Worm (Caenorhabditis elegans) whole organism, L3 larva: ENCODE data around the gene F42A6.5.

Source experiments
- R02D3.7 ChIP-seq: fragments of 150-350 bp; optimal IDR thresholded peaks from 2 replicates; lab custom pipeline; 2014; ENCODE audit warnings: missing biosample characterization, missing genetic modification characterization
- ZK546.5 ChIP-seq: sonication (generic microtip); optimal IDR thresholded peaks from 2 replicates; lab custom pipeline; 2017; ENCODE audit warnings: missing biosample characterization, missing genetic modification characterization
- aly-2 ChIP-seq: fragments of 150-350 bp; optimal IDR thresholded peaks from 2 replicates; lab custom pipeline; 2014; ENCODE audit warnings: missing biosample characterization, missing genetic modification characterization
- ama-1 ChIP-seq: fragments of 150-350 bp; optimal IDR thresholded peaks from 2 replicates; lab custom pipeline; 2018
- ceh-16 ChIP-seq: sonication (generic microtip); optimal IDR thresholded peaks from 2 replicates; lab custom pipeline; 2017; ENCODE audit warnings: missing biosample characterization, missing genetic modification characterization
- ceh-28 ChIP-seq: fragments of 150-350 bp; optimal IDR thresholded peaks from 2 replicates; lab custom pipeline; 2014; ENCODE audit warnings: missing biosample characterization, missing genetic modification reagents, missing genetic modification characterization
- ceh-82 ChIP-seq: fragments of 150-350 bp; optimal IDR thresholded peaks from 2 replicates; lab custom pipeline; 2014; ENCODE audit warnings: missing biosample characterization, missing genetic modification characterization
- ceh-9 ChIP-seq: sonication (generic microtip); optimal IDR thresholded peaks from 2 replicates; lab custom pipeline; 2018; ENCODE audit warnings: missing biosample characterization, missing genetic modification characterization
- daf-12 ChIP-seq: fragments of 150-350 bp; optimal IDR thresholded peaks from 2 replicates; lab custom pipeline; 2014; ENCODE audit warnings: missing biosample characterization, missing genetic modification reagents, missing genetic modification characterization
- egl-27 ChIP-seq: sonication (generic microtip); optimal IDR thresholded peaks from 4 replicates; lab custom pipeline; 2017; ENCODE audit warnings: missing biosample characterization, missing genetic modification reagents, missing genetic modification characterization
- egl-5 ChIP-seq: fragments of 150-350 bp; optimal IDR thresholded peaks from 2 replicates; lab custom pipeline; 2017; ENCODE audit warnings: missing biosample characterization, missing genetic modification reagents, missing genetic modification characterization, inconsistent platforms
- elt-1 ChIP-seq: fragments of 150-350 bp; optimal IDR thresholded peaks from 2 replicates; lab custom pipeline; 2014; ENCODE audit warnings: missing biosample characterization, missing genetic modification characterization
- elt-2 ChIP-seq: sonication (generic microtip); optimal IDR thresholded peaks from 2 replicates; lab custom pipeline; 2016; ENCODE audit warnings: missing genetic modification reagents, mild to moderate bottlenecking, missing genetic modification characterization, missing compliant biosample characterization
- fkh-10 ChIP-seq: sonication (generic microtip); optimal IDR thresholded peaks from 2 replicates; lab custom pipeline; 2017; ENCODE audit warnings: missing biosample characterization, missing genetic modification reagents, missing genetic modification characterization
- fkh-2 ChIP-seq: fragments of 150-350 bp; optimal IDR thresholded peaks from 2 replicates; lab custom pipeline; 2014; ENCODE audit warnings: missing biosample characterization, missing genetic modification reagents, missing genetic modification characterization
- fos-1 ChIP-seq: fragments of 150-350 bp; optimal IDR thresholded peaks from 2 replicates; lab custom pipeline; 2014; ENCODE audit warnings: missing biosample characterization, missing genetic modification characterization
- hmg-11 ChIP-seq: sonication (generic microtip); optimal IDR thresholded peaks from 2 replicates; lab custom pipeline; 2016; ENCODE audit warnings: missing genetic modification characterization, missing compliant biosample characterization
- jun-1 ChIP-seq: fragments of 150-350 bp; optimal IDR thresholded peaks from 2 replicates; lab custom pipeline; 2014; ENCODE audit warnings: missing biosample characterization, missing genetic modification reagents, missing genetic modification characterization
- lin-15B ChIP-seq: fragments of 150-350 bp; optimal IDR thresholded peaks from 2 replicates; lab custom pipeline; 2014; ENCODE audit warnings: missing biosample characterization, missing genetic modification characterization
- lin-39 ChIP-seq: fragments of 150-350 bp; optimal IDR thresholded peaks from 2 replicates; lab custom pipeline; 2018; ENCODE audit warnings: missing biosample characterization, missing genetic modification reagents, missing genetic modification characterization
- mdl-1 ChIP-seq: fragments of 150-350 bp; optimal IDR thresholded peaks from 2 replicates; lab custom pipeline; 2014; ENCODE audit warnings: missing biosample characterization, missing genetic modification characterization
- nfya-1 ChIP-seq: sonication (generic microtip); optimal IDR thresholded peaks from 2 replicates; lab custom pipeline; 2017; ENCODE audit warnings: missing genetic modification characterization, mild to moderate bottlenecking, missing compliant biosample characterization, antibody characterized with exemption, moderate library complexity; ENCODE audit not compliant: insufficient read depth
- nhr-23 ChIP-seq: fragments of 150-350 bp; optimal IDR thresholded peaks from 2 replicates; lab custom pipeline; 2014; ENCODE audit warnings: missing biosample characterization, missing genetic modification reagents, missing genetic modification characterization
- nhr-237 ChIP-seq: fragments of 150-350 bp; optimal IDR thresholded peaks from 2 replicates; lab custom pipeline; 2014; ENCODE audit warnings: missing biosample characterization, missing genetic modification characterization
- nhr-25 ChIP-seq: sonication (generic microtip); optimal IDR thresholded peaks from 2 replicates; lab custom pipeline; 2017; ENCODE audit warnings: missing biosample characterization, missing genetic modification characterization
- nhr-28 ChIP-seq: fragments of 150-350 bp; optimal IDR thresholded peaks from 2 replicates; lab custom pipeline; 2014; ENCODE audit warnings: missing biosample characterization, missing genetic modification characterization
- nhr-43 ChIP-seq: sonication (generic microtip); optimal IDR thresholded peaks from 2 replicates; lab custom pipeline; 2016; ENCODE audit warnings: mild to moderate bottlenecking, missing genetic modification characterization, missing compliant biosample characterization; ENCODE audit not compliant: poor library complexity, severe bottlenecking
- nhr-67 ChIP-seq: fragments of 150-350 bp; optimal IDR thresholded peaks from 2 replicates; lab custom pipeline; 2014; ENCODE audit warnings: missing biosample characterization, missing genetic modification characterization
- nhr-77 ChIP-seq: fragments of 150-350 bp; optimal IDR thresholded peaks from 2 replicates; lab custom pipeline; 2014; ENCODE audit warnings: missing biosample characterization, missing genetic modification characterization
- pha-4 ChIP-seq: fragments of 150-350 bp; optimal IDR thresholded peaks from 2 replicates; lab custom pipeline; 2014; ENCODE audit warnings: missing biosample characterization, missing genetic modification reagents, missing genetic modification characterization
- pqm-1 ChIP-seq: fragments of 150-350 bp; optimal IDR thresholded peaks from 2 replicates; lab custom pipeline; 2017; ENCODE audit warnings: missing biosample characterization, missing genetic modification characterization, inconsistent platforms
- skn-1 ChIP-seq: fragments of 150-350 bp; optimal IDR thresholded peaks from 2 replicates; lab custom pipeline; 2014; ENCODE audit warnings: missing biosample characterization, missing genetic modification characterization
- snpc-4 ChIP-seq: fragments of 150-350 bp; optimal IDR thresholded peaks from 2 replicates; lab custom pipeline; 2014; ENCODE audit warnings: missing biosample characterization, missing genetic modification characterization
- tbx-2 ChIP-seq: sonication (generic microtip); optimal IDR thresholded peaks from 2 replicates; lab custom pipeline; 2016; ENCODE audit warnings: mild to moderate bottlenecking, missing genetic modification characterization, missing compliant biosample characterization
- ztf-11 ChIP-seq: fragments of 150-350 bp; optimal IDR thresholded peaks from 2 replicates; lab custom pipeline; 2014; ENCODE audit warnings: missing biosample characterization, missing genetic modification characterization
- ztf-4 ChIP-seq: fragments of 150-350 bp; optimal IDR thresholded peaks from 2 replicates; lab custom pipeline; 2014; ENCODE audit warnings: missing biosample characterization, missing genetic modification characterization

F42A6.5 gene

DNA sequence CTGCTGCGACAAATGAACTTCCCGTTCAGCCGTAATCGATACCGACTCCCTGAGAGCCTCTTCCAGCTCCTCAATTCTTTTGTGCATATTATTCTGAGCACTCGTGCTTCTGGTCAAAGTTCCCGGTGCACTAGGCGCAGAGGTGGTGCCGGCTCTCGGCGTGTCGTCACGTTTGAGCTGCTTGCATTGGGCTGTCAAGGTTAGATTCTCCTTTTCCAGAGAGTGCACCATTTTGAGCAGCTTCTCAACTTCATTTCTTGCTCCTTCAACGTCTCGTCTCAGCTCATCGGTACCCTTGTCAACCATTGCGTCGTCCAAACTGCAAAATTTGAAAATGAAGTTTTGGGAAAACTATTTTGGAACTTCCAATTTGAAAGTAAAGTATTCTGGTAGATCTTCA lies 13.8 kb upstream of the F42A6.5 start:
- TF ChIP-seq ztf-4 (tag; lab: Kevin White, UChicago), result no peak
- no peak for TF ChIP-seq fkh-2 (tag; lab: Kevin White, UChicago)
- TF ChIP-seq nhr-67 (tag; lab: Kevin White, UChicago), result no peak
- TF ChIP-seq egl-5, result no peak
- no peak for TF ChIP-seq lin-15B
- no peak for TF ChIP-seq nhr-28 (tag; lab: Kevin White, UChicago)
- TF ChIP-seq egl-27 (tag; lab: Kevin White, UChicago), result no peak
- no peak for TF ChIP-seq snpc-4 (tag; lab: Kevin White, UChicago)
- no peak for TF ChIP-seq jun-1
- no peak for TF ChIP-seq skn-1 (tag; lab: Kevin White, UChicago)
- no peak for TF ChIP-seq ceh-16 (tag; lab: Kevin White, UChicago)

DNA sequence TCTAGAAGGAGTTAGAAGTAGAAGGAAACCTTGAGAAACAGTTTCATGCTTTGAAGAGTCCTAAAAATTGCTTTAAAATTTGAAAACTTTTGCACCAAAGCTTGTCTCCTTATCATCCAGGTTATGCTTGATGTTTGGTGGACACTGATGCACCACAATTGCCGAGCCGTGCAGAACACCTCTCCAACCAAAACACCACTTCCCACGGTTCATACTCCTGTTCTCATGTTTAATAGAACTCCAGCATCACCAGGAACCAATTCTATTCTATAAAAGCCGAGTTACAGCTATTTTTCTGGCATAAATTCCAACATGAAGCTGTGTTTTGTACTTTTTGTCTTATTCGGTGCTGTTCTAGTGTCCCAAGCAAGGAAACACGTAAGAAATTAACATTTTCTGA lies 9.5 kb upstream of the F42A6.5 start, which contains the start of gene F42A6.2:
Gene F42A6.2, plus strand, starts transcription at position 301 of the 400 bp plus-strand sequence.
- TF ChIP-seq aly-2, result no peak
- no peak for TF ChIP-seq pha-4 (tag; lab: Kevin White, UChicago)
- no peak for TF ChIP-seq ztf-11
- TF ChIP-seq skn-1 (tag; lab: Kevin White, UChicago), result no peak
- TF ChIP-seq egl-27 (tag; lab: Kevin White, UChicago), result no peak
- no peak for TF ChIP-seq lin-15B
- no peak for TF ChIP-seq lin-39
- no peak for TF ChIP-seq nhr-237
- TF ChIP-seq nhr-23 (tag; lab: Kevin White, UChicago), result no peak
- no peak for TF ChIP-seq fos-1 (tag; lab: Kevin White, UChicago)
- TF ChIP-seq mdl-1, result no peak
- TF ChIP-seq nhr-77 (tag; lab: Kevin White, UChicago), result no peak
- no peak for TF ChIP-seq ZK546.5
- no peak for TF ChIP-seq tbx-2
- TF ChIP-seq ceh-16 (tag; lab: Kevin White, UChicago), result no peak
- no peak for TF ChIP-seq ceh-28 (tag; lab: Kevin White, UChicago)
- no peak for TF ChIP-seq nhr-43
- no peak for TF ChIP-seq pqm-1
- TF ChIP-seq fkh-10 (GFP tag; lab: Kevin White, UChicago), result no peak
- TF ChIP-seq, all 47 proteins: peak for 0

DNA sequence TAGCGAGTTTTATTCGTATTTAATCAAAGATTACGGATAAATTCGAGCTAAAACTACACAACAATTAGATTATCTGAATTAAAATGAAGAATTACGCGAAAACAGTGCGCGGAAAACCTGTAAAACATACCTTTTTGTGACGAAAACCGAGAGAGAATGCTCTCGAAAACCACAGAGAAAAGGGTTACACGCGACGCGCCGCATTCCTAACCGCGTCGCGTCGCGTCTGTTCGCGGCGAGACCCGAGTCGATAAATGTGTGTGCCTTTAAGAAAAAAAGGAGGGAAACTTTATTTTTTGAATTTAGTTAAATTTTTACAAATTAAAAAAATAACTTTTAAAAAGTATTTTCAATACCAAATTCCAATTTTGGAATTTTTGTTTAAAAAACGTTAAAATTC lies 7.0 kb upstream of the F42A6.5 start, which contains the start of gene hrpa-1:
Gene hrpa-1, minus strand, starts transcription at position 192 of the 400 bp plus-strand sequence.
- no peak for TF ChIP-seq ceh-9 (tag; lab: Kevin White, UChicago)
- peak; percentile 5 for TF ChIP-seq tbx-2
- TF ChIP-seq elt-1 (tag; lab: Kevin White, UChicago), result peak; percentile 30
- TF ChIP-seq ceh-82 (tag; lab: Kevin White, UChicago), result peak; percentile 1
- no peak for TF ChIP-seq ceh-16 (tag; lab: Kevin White, UChicago)
- TF ChIP-seq fos-1 (tag; lab: Kevin White, UChicago), result no peak
- peak; percentile 71 for TF ChIP-seq ceh-28 (tag; lab: Kevin White, UChicago)
- TF ChIP-seq fkh-10 (GFP tag; lab: Kevin White, UChicago), result peak; percentile 58
- peak; percentile 88 for TF ChIP-seq lin-39
- TF ChIP-seq skn-1 (tag; lab: Kevin White, UChicago), result peak; percentile 5
- TF ChIP-seq daf-12 (tag; lab: Kevin White, UChicago), result no peak
- peak; percentile 55 for TF ChIP-seq jun-1
- peak; percentile 93 for TF ChIP-seq lin-15B
- peak; percentile 73 for TF ChIP-seq ama-1 (lab: Kevin White, UChicago)
- TF ChIP-seq nhr-25 (tag; lab: Kevin White, UChicago), result peak; percentile 66
- peak; percentile 99 for TF ChIP-seq egl-5
- no peak for TF ChIP-seq nhr-77 (tag; lab: Kevin White, UChicago)
- TF ChIP-seq nhr-43, result no peak
- peak; percentile 39 for TF ChIP-seq elt-2 (tag; lab: Kevin White, UChicago)
- TF ChIP-seq pha-4 (tag; lab: Kevin White, UChicago), result peak; percentile 91
- TF ChIP-seq nfya-1, result peak; percentile 95
- TF ChIP-seq snpc-4 (tag; lab: Kevin White, UChicago), result peak; percentile 68
- TF ChIP-seq hmg-11 (tag; lab: Kevin White, UChicago), result peak; percentile 45
- TF ChIP-seq pqm-1, result peak; percentile 22
- TF ChIP-seq R02D3.7 (tag; lab: Kevin White, UChicago), result peak; percentile 56
- TF ChIP-seq nhr-23 (tag; lab: Kevin White, UChicago), result peak; percentile 85
- no peak for TF ChIP-seq egl-27 (tag; lab: Kevin White, UChicago)
- TF ChIP-seq, all 47 proteins: peak for 20

DNA sequence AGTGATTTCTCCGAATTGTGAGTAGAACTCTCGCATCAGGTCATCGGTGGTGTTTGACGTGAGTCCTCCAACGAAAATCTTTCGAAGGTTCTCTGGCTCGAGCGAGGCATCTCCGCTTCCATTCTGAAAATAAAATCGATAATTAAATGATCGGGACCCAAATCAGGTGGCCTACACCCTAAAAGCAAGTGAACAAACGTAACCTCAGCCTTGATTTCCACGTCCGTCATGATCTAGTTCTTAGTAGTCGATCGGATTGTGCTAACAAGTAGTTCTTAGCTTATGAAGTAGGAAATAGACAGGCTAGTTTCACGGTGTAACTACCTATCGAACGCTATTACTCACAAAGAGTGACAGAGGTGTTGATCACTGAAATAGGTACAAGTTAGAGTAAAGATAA lies 6.5 kb upstream of the F42A6.5 start:
- TF ChIP-seq ama-1 (lab: Kevin White, UChicago), result no peak
- TF ChIP-seq nhr-28 (tag; lab: Kevin White, UChicago), result no peak
